Fruit fly (Drosophila melanogaster) whole organism, prepupa: ENCODE data around the gene CG10973.

Experiments used
- Blimp-1 ChIP-seq: fragments of 200-800 bp; sonication (Bioruptor generic); optimal IDR thresholded peaks from 3 replicates; lab custom pipeline; 2017; ENCODE audit warnings: missing biosample characterization, missing genetic modification characterization, mild to moderate bottlenecking, moderate library complexity, missing genetic modification reagents
- CG1621 ChIP-seq: fragments of 200-800 bp; sonication (Bioruptor generic); optimal IDR thresholded peaks from 3 replicates; lab custom pipeline; 2018; ENCODE audit warnings: missing biosample characterization, mild to moderate bottlenecking, missing genetic modification characterization
- CG16779 ChIP-seq: fragments of 200-800 bp; sonication (Bioruptor generic); optimal IDR thresholded peaks from 3 replicates; lab custom pipeline; 2017; ENCODE audit warnings: missing biosample characterization, mild to moderate bottlenecking, missing genetic modification characterization
- CG3032 ChIP-seq: fragments of 200-800 bp; optimal IDR thresholded peaks from 2 replicates; lab custom pipeline; 2019; ENCODE audit warnings: missing biosample characterization, mild to moderate bottlenecking, missing genetic modification characterization, moderate library complexity
- CG3919 ChIP-seq: fragments of 200-800 bp; sonication (Bioruptor generic); optimal IDR thresholded peaks from 3 replicates; lab custom pipeline; 2016; ENCODE audit warnings: missing biosample characterization, missing genetic modification characterization
- CG4318 ChIP-seq: fragments of 200-800 bp; sonication (Bioruptor generic); optimal IDR thresholded peaks from 3 replicates; lab custom pipeline; 2017; ENCODE audit warnings: missing biosample characterization, mild to moderate bottlenecking, missing genetic modification characterization
- CG7368 ChIP-seq: fragments of 200-800 bp; sonication (Bioruptor generic); optimal IDR thresholded peaks from 3 replicates; lab custom pipeline; 2016; ENCODE audit warnings: missing biosample characterization, missing genetic modification characterization
- Hr38 ChIP-seq: sonication (Bioruptor generic); optimal IDR thresholded peaks from 2 replicates; lab custom pipeline; 2016; ENCODE audit warnings: missing biosample characterization, missing genetic modification characterization
- Hr39 ChIP-seq: fragments of 200-800 bp; sonication (Bioruptor generic); optimal IDR thresholded peaks from 2 replicates; lab custom pipeline; 2016; ENCODE audit warnings: missing biosample characterization, missing genetic modification characterization
- Lpt ChIP-seq: fragments of 200-800 bp; sonication (Bioruptor generic); optimal IDR thresholded peaks from 3 replicates; lab custom pipeline; 2016; ENCODE audit warnings: missing biosample characterization, missing genetic modification characterization
- achi ChIP-seq: fragments of 200-800 bp; sonication (Bioruptor generic); optimal IDR thresholded peaks from 3 replicates; lab custom pipeline; 2016; ENCODE audit warnings: missing biosample characterization, missing genetic modification characterization
- net ChIP-seq: fragments of 200-800 bp; sonication (Bioruptor generic); optimal IDR thresholded peaks from 3 replicates; lab custom pipeline; 2016; ENCODE audit warnings: missing biosample characterization, missing genetic modification characterization

DNA sequence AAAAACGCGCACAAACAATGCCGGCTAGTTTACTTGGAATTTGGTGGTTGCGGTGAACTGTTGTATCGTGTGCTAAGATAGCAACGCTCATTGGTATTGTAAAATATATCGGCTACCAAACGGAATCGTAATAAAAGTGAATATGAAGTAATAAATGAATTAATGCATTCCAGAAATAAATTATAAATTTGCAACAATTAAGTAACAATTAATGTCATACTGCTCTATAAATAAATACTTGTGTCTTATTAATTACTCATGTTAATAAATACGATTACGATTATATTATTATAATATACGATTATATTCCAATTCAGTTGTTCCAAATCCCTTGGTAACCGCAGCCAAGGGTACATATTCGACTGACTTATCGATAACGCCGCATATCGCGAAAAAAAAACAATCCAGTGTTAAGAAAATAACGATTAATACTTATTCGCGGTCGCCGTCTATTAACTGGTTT lies 20.0 kb downstream of the CG10973 start, which contains the start of the genes SmD1 and Ptp69D:
- TF ChIP-seq achi (no peak), Hr39 (GFP tag; lab: Kevin White, UChicago) (no peak), CG3032 (peak; percentile 33), CG7368 (GFP tag; lab: Kevin White, UChicago) (no peak), CG1621 (no peak), CG4318 (GFP tag; lab: Kevin White, UChicago) (no peak), net (no peak), Blimp-1 (no peak), Lpt (GFP tag; lab: Kevin White, UChicago) (no peak), CG16779 (tag; lab: Kevin White, UChicago) (no peak), CG3919 (GFP tag; lab: Kevin White, UChicago) (no peak), Hr38 (no peak)
